Fruit fly (Drosophila melanogaster): ENCODE measurements around the gene CG4789.

Gene CG4789

dm6 chrX:16808654-16809053 lies 7.9 kb downstream of the CG4789 start (continued):
- TF ChIP-seq sens-2 (GFP tag; IDR thresholded peaks at IDR 0.05) (no peak), Doc3 (GFP tag; IDR thresholded peaks at IDR 0.05; ENCODE audit: partially characterized antibody) (no peak), lola (GFP tag; optimal IDR thresholded peaks at IDR 0.05) (no peak), pros (GFP tag; optimal IDR thresholded peaks at IDR 0.05) (no peak), CG7839 (tag; optimal IDR thresholded peaks at IDR 0.05) (peak; percentile 35), esg (GFP tag; conservative IDR thresholded peaks at IDR 0.05) (0 out of 2 replicates have a peak, but pooled peaks have one; percentile 13), wor (GFP tag; IDR thresholded peaks at IDR 0.05) (no peak), CG6683 (GFP tag; optimal IDR thresholded peaks at IDR 0.05) (no peak), Blimp-1 (GFP tag; optimal IDR thresholded peaks at IDR 0.05) (no peak), E2f2 (GFP tag; IDR thresholded peaks at IDR 0.05) (no peak), tup (GFP tag; optimal IDR thresholded peaks at IDR 0.05) (no peak), HHEX (GFP tag; optimal IDR thresholded peaks at IDR 0.05) (no peak), Rfx (GFP tag; IDR thresholded peaks at IDR 0.05) (0 out of 2 replicates have a peak, but pooled peaks have one; percentile 12), CG17361 (GFP tag; IDR thresholded peaks at IDR 0.05) (no peak), CG1529 (GFP tag; optimal IDR thresholded peaks at IDR 0.05) (no peak), CG11696 (GFP tag; IDR thresholded peaks at IDR 0.05) (no peak), peb (GFP tag; IDR thresholded peaks at IDR 0.05) (no peak), CG3407 (GFP tag; optimal IDR thresholded peaks at IDR 0.05) (no peak), bab2 (GFP tag; optimal IDR thresholded peaks at IDR 0.05) (peak; percentile 11), Dip3 (GFP tag; optimal IDR thresholded peaks at IDR 0.05) (peak; percentile 18), Trl (optimal IDR thresholded peaks at IDR 0.05) (no peak), Trl (GFP tag; optimal IDR thresholded peaks at IDR 0.05) (no peak), Atf6 (GFP tag; IDR thresholded peaks at IDR 0.05) (peak; percentile 14; the same call in 1 of the 2 replicates), HmgZ (tag; optimal IDR thresholded peaks at IDR 0.05) (no peak), ATbp (GFP tag; optimal IDR thresholded peaks at IDR 0.05) (peak; percentile 2), zen2 (GFP tag; IDR thresholded peaks at IDR 0.05; ENCODE audit: partially characterized antibody) (no peak), hth (optimal IDR thresholded peaks at IDR 0.05) (no peak), CG6689 (GFP tag; IDR thresholded peaks at IDR 0.05) (0 out of 2 replicates have a peak, but pooled peaks have one; percentile 10), Gug (GFP tag; IDR thresholded peaks at IDR 0.05) (0 out of 4 replicates have a peak, but pooled peaks have one; percentile 23), CG30020 (tag; optimal IDR thresholded peaks at IDR 0.05) (no peak), exex (tag; optimal IDR thresholded peaks at IDR 0.05) (no peak), sd (tag; optimal IDR thresholded peaks at IDR 0.05) (no peak), CG32532 (GFP tag; IDR thresholded peaks at IDR 0.05) (peak; percentile 14; the same call in 1 of the 2 replicates), CG15696 (tag; optimal IDR thresholded peaks at IDR 0.05) (no peak), CG30403 (GFP tag; optimal IDR thresholded peaks at IDR 0.05) (no peak), nau (GFP tag; optimal IDR thresholded peaks at IDR 0.05) (no peak)

DNA sequence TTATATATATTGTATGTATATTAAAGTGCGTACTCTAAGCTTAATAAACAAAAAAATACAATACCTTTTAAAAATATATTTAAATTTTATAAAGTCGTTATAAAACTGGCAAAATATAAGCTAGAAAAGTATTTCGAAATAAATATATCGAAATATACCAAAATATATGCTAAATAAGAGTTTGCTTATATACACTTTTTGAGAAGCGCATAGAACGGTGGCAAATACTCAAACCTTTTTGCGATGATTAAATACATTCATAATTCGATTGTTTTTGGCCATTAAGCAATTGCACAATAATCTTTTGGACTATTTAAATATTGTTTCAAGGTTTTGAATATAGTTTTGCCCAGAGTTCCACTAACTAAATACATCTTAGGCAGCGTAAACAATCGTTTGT lies 8.4 kb downstream of the CG4789 start:
- no peak for TF ChIP-seq ems (GFP tag; optimal IDR thresholded peaks at IDR 0.05)
- peak; percentile 5 for TF ChIP-seq BEAF-32 (GFP tag; optimal IDR thresholded peaks at IDR 0.05)
- peak; percentile 47 for TF ChIP-seq stwl (tag; optimal IDR thresholded peaks at IDR 0.05)
- no peak for TF ChIP-seq run (tag; optimal IDR thresholded peaks at IDR 0.05)
- peak; percentile 15 for TF ChIP-seq gfzf (GFP tag; optimal IDR thresholded peaks at IDR 0.05)
- no peak for TF ChIP-seq CG11247 (GFP tag; IDR thresholded peaks at IDR 0.05)
- TF ChIP-seq CG8478 (optimal IDR thresholded peaks at IDR 0.05), result no peak
- TF ChIP-seq CG17829 (tag; optimal IDR thresholded peaks at IDR 0.05), result peak; percentile 99
- no peak for TF ChIP-seq ind (GFP tag; optimal IDR thresholded peaks at IDR 0.05)

Data from whole organism, embryonic.